Worm (Caenorhabditis elegans): ENCODE data around the gene anat-1.

- TF ChIP-seq nhr-237 (tag; optimal IDR thresholded peaks at IDR 0.05) = no peak
- no peak for TF ChIP-seq nhr-12 (tag; optimal IDR thresholded peaks at IDR 0.05)
Observed at ce11 chrIV:6767240-6767639, 3.4 kb upstream of the anat-1 start.
